Fruit fly (Drosophila melanogaster) whole organism, prepupa: ENCODE measurements around the gene CCAP.
A peak's percentile ranks its signal among the peaks of the same experiment; 100 is the strongest.

ENCODE experiments used
- Blimp-1 ChIP-seq: fragments of 200-800 bp; sonication (Bioruptor generic); optimal IDR thresholded peaks from 3 replicates; lab custom pipeline; 2017; ENCODE audit warnings: missing biosample characterization, missing genetic modification characterization, mild to moderate bottlenecking, moderate library complexity, missing genetic modification reagents
- CG10631 ChIP-seq: fragments of 200-800 bp; sonication (Bioruptor generic); optimal IDR thresholded peaks from 2 replicates; lab custom pipeline; 2016; ENCODE audit warnings: missing biosample characterization, missing genetic modification characterization
- CG10669 ChIP-seq: fragments of 200-800 bp; sonication (Bioruptor generic); optimal IDR thresholded peaks from 3 replicates; lab custom pipeline; 2018; ENCODE audit warnings: missing biosample characterization, mild to moderate bottlenecking, missing genetic modification characterization, moderate library complexity
- CG11294 ChIP-seq: fragments of 200-800 bp; sonication (Bioruptor generic); IDR thresholded peaks from 2 replicates; pipeline ENCODE4 v1.3.6; 2022; ENCODE audit warnings: missing biosample characterization, missing genetic modification characterization
- CG11762 ChIP-seq: fragments of 200-800 bp; sonication (Bioruptor generic); optimal IDR thresholded peaks from 3 replicates; lab custom pipeline; 2016; ENCODE audit warnings: missing biosample characterization, missing genetic modification characterization; ENCODE audit not compliant: insufficient read depth
- CG11902 ChIP-seq: fragments of 200-800 bp; sonication (Bioruptor generic); optimal IDR thresholded peaks from 3 replicates; lab custom pipeline; 2016; ENCODE audit warnings: missing biosample characterization, missing genetic modification characterization
- CG3032 ChIP-seq: fragments of 200-800 bp; optimal IDR thresholded peaks from 2 replicates; lab custom pipeline; 2019; ENCODE audit warnings: missing biosample characterization, mild to moderate bottlenecking, missing genetic modification characterization, moderate library complexity
- CG31627 ChIP-seq: fragments of 200-800 bp; sonication (Bioruptor generic); optimal IDR thresholded peaks from 3 replicates; lab custom pipeline; 2016; ENCODE audit warnings: missing biosample characterization, missing genetic modification characterization
- CG32006 ChIP-seq: fragments of 200-800 bp; sonication (Bioruptor generic); optimal IDR thresholded peaks from 3 replicates; lab custom pipeline; 2017; ENCODE audit warnings: missing biosample characterization, mild to moderate bottlenecking, missing genetic modification characterization
- CG34406 ChIP-seq: fragments of 200-800 bp; sonication (Bioruptor generic); optimal IDR thresholded peaks from 3 replicates; lab custom pipeline; 2016; ENCODE audit warnings: missing biosample characterization, missing genetic modification characterization
- CG3919 ChIP-seq: fragments of 200-800 bp; sonication (Bioruptor generic); optimal IDR thresholded peaks from 3 replicates; lab custom pipeline; 2016; ENCODE audit warnings: missing biosample characterization, missing genetic modification characterization
- CG4318 ChIP-seq: fragments of 200-800 bp; sonication (Bioruptor generic); optimal IDR thresholded peaks from 3 replicates; lab custom pipeline; 2017; ENCODE audit warnings: missing biosample characterization, mild to moderate bottlenecking, missing genetic modification characterization
- CG6163 ChIP-seq: fragments of 200-800 bp; sonication (Bioruptor generic); IDR thresholded peaks from 3 replicates; pipeline ENCODE4 v1.3.6; 2022; ENCODE audit warnings: missing biosample characterization, missing genetic modification characterization
- CG6276 ChIP-seq: fragments of 200-800 bp; sonication (Bioruptor generic); optimal IDR thresholded peaks from 2 replicates; lab custom pipeline; 2017; ENCODE audit warnings: missing biosample characterization, mild to moderate bottlenecking, missing genetic modification characterization
- CG6792 ChIP-seq: fragments of 200-800 bp; sonication (Bioruptor generic); optimal IDR thresholded peaks from 3 replicates; lab custom pipeline; 2016; ENCODE audit warnings: missing biosample characterization, missing genetic modification characterization
- CG6808 ChIP-seq: fragments of 200-800 bp; sonication (Bioruptor generic); optimal IDR thresholded peaks from 3 replicates; lab custom pipeline; 2017; ENCODE audit warnings: missing biosample characterization, missing genetic modification characterization, mild to moderate bottlenecking, moderate library complexity, missing genetic modification reagents
- CG6854 ChIP-seq: fragments of 200-800 bp; sonication (Bioruptor generic); optimal IDR thresholded peaks from 2 replicates; lab custom pipeline; 2017; ENCODE audit warnings: missing biosample characterization, mild to moderate bottlenecking, missing genetic modification characterization
- CG7368 ChIP-seq: fragments of 200-800 bp; sonication (Bioruptor generic); optimal IDR thresholded peaks from 3 replicates; lab custom pipeline; 2016; ENCODE audit warnings: missing biosample characterization, missing genetic modification characterization
- CG8119 ChIP-seq: fragments of 200-800 bp; sonication (Bioruptor generic); IDR thresholded peaks from 3 replicates; pipeline ENCODE4 v1.3.6; 2022; ENCODE audit warnings: missing biosample characterization, missing genetic modification characterization
- CG8319 ChIP-seq: fragments of 200-800 bp; sonication (Bioruptor generic); optimal IDR thresholded peaks from 3 replicates; lab custom pipeline; 2016; ENCODE audit warnings: missing biosample characterization, missing genetic modification characterization
- CG8632 ChIP-seq: fragments of 200-800 bp; sonication (Bioruptor generic); optimal IDR thresholded peaks from 3 replicates; lab custom pipeline; 2016; ENCODE audit warnings: missing biosample characterization, missing genetic modification characterization
- CG9139 ChIP-seq: fragments of 200-800 bp; sonication (Bioruptor generic); optimal IDR thresholded peaks from 3 replicates; lab custom pipeline; 2017; ENCODE audit warnings: missing biosample characterization, mild to moderate bottlenecking, missing genetic modification characterization
- Eip75B ChIP-seq: fragments of 200-800 bp; sonication (Bioruptor generic); optimal IDR thresholded peaks from 3 replicates; lab custom pipeline; 2016; ENCODE audit warnings: missing biosample characterization, missing genetic modification characterization
- Eip78C ChIP-seq: fragments of 200-800 bp; sonication (Bioruptor generic); peaks from one replicate; lab custom pipeline; 2016; ENCODE audit warnings: missing biosample characterization, missing genetic modification characterization
- Eip93F ChIP-seq: fragments of 200-800 bp; sonication (Bioruptor generic); optimal IDR thresholded peaks from 2 replicates; lab custom pipeline; 2016; ENCODE audit warnings: missing biosample characterization, mild to moderate bottlenecking, missing genetic modification characterization
- Ets21C ChIP-seq: fragments of 200-800 bp; sonication (Bioruptor generic); optimal IDR thresholded peaks from 3 replicates; lab custom pipeline; 2016; ENCODE audit warnings: missing biosample characterization, missing genetic modification characterization
- Ets96B ChIP-seq: fragments of 200-800 bp; optimal IDR thresholded peaks from 2 replicates; lab custom pipeline; 2019; ENCODE audit warnings: missing biosample characterization, mild to moderate bottlenecking, missing genetic modification characterization, moderate library complexity
- Hr38 ChIP-seq: sonication (Bioruptor generic); optimal IDR thresholded peaks from 2 replicates; lab custom pipeline; 2016; ENCODE audit warnings: missing biosample characterization, missing genetic modification characterization
- Lpt ChIP-seq: fragments of 200-800 bp; sonication (Bioruptor generic); optimal IDR thresholded peaks from 3 replicates; lab custom pipeline; 2016; ENCODE audit warnings: missing biosample characterization, missing genetic modification characterization
- Met ChIP-seq: fragments of 200-800 bp; sonication (Bioruptor generic); optimal IDR thresholded peaks from 3 replicates; lab custom pipeline; 2016; ENCODE audit warnings: missing biosample characterization, missing genetic modification characterization
- OdsH ChIP-seq: fragments of 200-800 bp; sonication (Bioruptor generic); optimal IDR thresholded peaks from 3 replicates; lab custom pipeline; 2016; ENCODE audit warnings: missing biosample characterization, missing genetic modification characterization
- Smox ChIP-seq: fragments of 200-800 bp; sonication (Bioruptor generic); optimal IDR thresholded peaks from 3 replicates; lab custom pipeline; 2016; ENCODE audit warnings: missing biosample characterization, missing genetic modification characterization
- Sox102F ChIP-seq: fragments of 200-800 bp; sonication (Bioruptor generic); optimal IDR thresholded peaks from 2 replicates; lab custom pipeline; 2016; ENCODE audit warnings: missing biosample characterization, mild to moderate bottlenecking, missing genetic modification characterization
- Sox14 ChIP-seq: fragments of 200-800 bp; sonication (Bioruptor generic); optimal IDR thresholded peaks from 3 replicates; lab custom pipeline; 2016; ENCODE audit warnings: missing biosample characterization, missing genetic modification characterization
- achi ChIP-seq: fragments of 200-800 bp; sonication (Bioruptor generic); optimal IDR thresholded peaks from 3 replicates; lab custom pipeline; 2016; ENCODE audit warnings: missing biosample characterization, missing genetic modification characterization
- acj6 ChIP-seq: fragments of 200-800 bp; sonication (Bioruptor generic); optimal IDR thresholded peaks from 3 replicates; lab custom pipeline; 2016; ENCODE audit warnings: missing biosample characterization, missing genetic modification characterization
- cyc ChIP-seq: fragments of 200-800 bp; sonication (Bioruptor generic); optimal IDR thresholded peaks from 3 replicates; lab custom pipeline; 2016; ENCODE audit warnings: missing biosample characterization, missing genetic modification characterization
- dsx ChIP-seq: fragments of 200-800 bp; optimal IDR thresholded peaks from 3 replicates; lab custom pipeline; 2019; ENCODE audit warnings: missing biosample characterization, mild to moderate bottlenecking, missing genetic modification characterization, moderate library complexity; ENCODE audit not compliant: poor library complexity, severe bottlenecking
- eg ChIP-seq: fragments of 200-800 bp; sonication (Bioruptor generic); IDR thresholded peaks from 3 replicates; pipeline ENCODE4 v1.3.6; 2022; ENCODE audit warnings: missing biosample characterization, missing genetic modification characterization
- esn ChIP-seq: fragments of 200-800 bp; sonication (Bioruptor generic); optimal IDR thresholded peaks from 2 replicates; lab custom pipeline; 2016; ENCODE audit warnings: missing biosample characterization, mild to moderate bottlenecking, missing genetic modification characterization, moderate library complexity
- fd59A ChIP-seq: fragments of 200-800 bp; sonication (Bioruptor generic); optimal IDR thresholded peaks from 2 replicates; lab custom pipeline; 2017; ENCODE audit warnings: missing biosample characterization, mild to moderate bottlenecking, missing genetic modification characterization, missing genetic modification reagents
- fd85E ChIP-seq: fragments of 200-800 bp; sonication (Bioruptor generic); optimal IDR thresholded peaks from 3 replicates; lab custom pipeline; 2016; ENCODE audit warnings: missing biosample characterization, missing genetic modification characterization
- fkh ChIP-seq: fragments of 200-800 bp; sonication (Bioruptor generic); optimal IDR thresholded peaks from 3 replicates; lab custom pipeline; 2017; ENCODE audit warnings: missing biosample characterization, mild to moderate bottlenecking, missing genetic modification characterization, moderate library complexity
- lz ChIP-seq: fragments of 200-800 bp; sonication (Bioruptor generic); optimal IDR thresholded peaks from 3 replicates; lab custom pipeline; 2016; ENCODE audit warnings: missing biosample characterization, missing genetic modification characterization
- net ChIP-seq: fragments of 200-800 bp; sonication (Bioruptor generic); optimal IDR thresholded peaks from 3 replicates; lab custom pipeline; 2016; ENCODE audit warnings: missing biosample characterization, missing genetic modification characterization
- pdm3 ChIP-seq: fragments of 200-800 bp; sonication (Bioruptor generic); optimal IDR thresholded peaks from 3 replicates; lab custom pipeline; 2016; ENCODE audit warnings: missing biosample characterization, missing genetic modification characterization
- salr ChIP-seq, 2 experiments: fragments of 200-800 bp; sonication (Bioruptor generic); optimal IDR thresholded peaks; 3 replicates each; lab custom pipeline; 2016 to 2018; ENCODE audit warnings: missing biosample characterization in 2 of 2, missing genetic modification characterization in 2 of 2, mild to moderate bottlenecking in 1 of 2
- svp ChIP-seq: fragments of 200-800 bp; sonication (Bioruptor generic); peaks from one replicate; lab custom pipeline; 2016; ENCODE audit warnings: missing biosample characterization, missing genetic modification characterization
- topi ChIP-seq: fragments of 200-800 bp; sonication (Bioruptor generic); optimal IDR thresholded peaks from 3 replicates; lab custom pipeline; 2016; ENCODE audit warnings: missing biosample characterization, missing genetic modification characterization
- vri ChIP-seq: fragments of 200-800 bp; sonication (Bioruptor generic); optimal IDR thresholded peaks from 3 replicates; lab custom pipeline; 2016; ENCODE audit warnings: missing biosample characterization, mild to moderate bottlenecking, missing genetic modification characterization

The CCAP gene

DNA sequence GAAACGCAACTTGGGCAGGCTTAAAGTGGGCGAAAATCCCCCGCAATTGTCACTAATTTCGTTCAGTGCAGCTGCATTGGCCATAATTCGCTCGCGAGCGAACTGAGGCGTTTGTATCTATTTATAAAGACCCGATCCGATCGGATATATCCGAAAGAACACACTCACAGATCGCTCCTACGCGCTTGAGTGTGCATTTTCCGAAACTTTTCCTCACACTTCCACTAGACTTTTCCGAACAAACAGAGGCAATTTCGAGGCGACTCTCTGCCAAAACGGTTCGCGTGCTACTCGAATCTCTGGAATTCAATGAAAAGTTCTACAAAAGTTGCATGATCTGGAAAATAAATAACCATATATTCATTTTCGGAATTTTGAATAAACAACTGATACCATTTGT is at the start of gene CCAP, which contains the start of gene CG6972:
CCAP (minus strand) TSS at position 292 of the 400 bp plus-strand sequence.
CG6972 (plus strand) TSS at position 215 of the 400 bp plus-strand sequence.
- TF ChIP-seq CG6163 (GFP tag; lab: Robert Waterston, UW) (no peak), CG6792 (GFP tag; lab: Kevin White, UChicago) (no peak), fkh (GFP tag; lab: Kevin White, UChicago) (no peak)
- TF ChIP-seq, all 60 proteins: peak for 0

DNA sequence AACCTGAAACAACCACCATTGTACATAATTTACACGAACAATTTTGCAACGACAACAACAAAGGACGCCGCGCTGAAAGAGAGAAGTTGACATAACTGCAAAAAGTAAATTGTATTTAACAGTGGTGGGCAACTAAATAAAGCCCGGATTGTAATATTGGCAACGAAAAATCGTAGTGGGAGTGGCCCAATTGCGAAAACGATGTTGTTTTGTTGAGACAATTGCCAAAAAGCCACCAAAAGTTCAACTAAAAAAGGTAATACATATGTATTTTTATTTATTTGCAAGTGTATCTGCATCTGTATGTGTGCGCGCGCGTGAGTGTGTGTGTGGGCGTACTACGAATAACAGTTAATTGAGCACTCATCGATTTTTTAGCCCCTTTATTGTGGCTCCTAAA is 49.2 kb upstream of the CCAP start:
- TF ChIP-seq CG8119, result peak; percentile 53; the same call in 2 of the 3 replicates
- TF ChIP-seq CG32006 (GFP tag; lab: Kevin White, UChicago), result peak; percentile 54
- peak; percentile 15 for TF ChIP-seq achi (GFP tag; lab: Kevin White, UChicago)
- peak; percentile 6 for TF ChIP-seq CG8319 (GFP tag; lab: Kevin White, UChicago)
- peak; percentile 42 for TF ChIP-seq CG7368
- TF ChIP-seq CG11294 (GFP tag; lab: Robert Waterston, UW), result no peak
- peak; percentile 15 for TF ChIP-seq Ets21C (GFP tag; lab: Kevin White, UChicago)
- peak; percentile 20 for TF ChIP-seq cyc
- no peak for TF ChIP-seq Blimp-1 (GFP tag; lab: Kevin White, UChicago)
- TF ChIP-seq CG11902, result no peak
- peak; percentile 17 for TF ChIP-seq Sox14 (GFP tag; lab: Kevin White, UChicago)
- no peak for TF ChIP-seq CG6854 (GFP tag; lab: Kevin White, UChicago)
- TF ChIP-seq Smox (GFP tag; lab: Kevin White, UChicago), result peak; percentile 6
- TF ChIP-seq Hr38, result no peak
- peak; percentile 18 for TF ChIP-seq Ets96B (tag; lab: Kevin White, UChicago)
- no peak for TF ChIP-seq CG9139
- no peak for TF ChIP-seq Eip75B (GFP tag; lab: Kevin White, UChicago)
- peak; percentile 24 for TF ChIP-seq CG31627
- no peak for TF ChIP-seq CG4318
- peak; percentile 2 for TF ChIP-seq CG34406 (GFP tag; lab: Kevin White, UChicago)
- TF ChIP-seq esn (GFP tag; lab: Kevin White, UChicago), result no peak
- TF ChIP-seq dsx (GFP tag; lab: Kevin White, UChicago), result no peak
- peak; percentile 27 for TF ChIP-seq CG10669 (GFP tag; lab: Kevin White, UChicago)
- peak; percentile 29 for TF ChIP-seq CG6792 (GFP tag; lab: Kevin White, UChicago)
- TF ChIP-seq net (GFP tag; lab: Kevin White, UChicago), result no peak
- TF ChIP-seq topi (GFP tag; lab: Kevin White, UChicago), result peak; percentile 9
- no peak for TF ChIP-seq Lpt (GFP tag; lab: Kevin White, UChicago)
- peak; percentile 42 for TF ChIP-seq CG11762 (GFP tag; lab: Kevin White, UChicago)
- no peak for TF ChIP-seq CG3919
- TF ChIP-seq fd59A (GFP tag; lab: Kevin White, UChicago), result no peak
- peak; percentile 62; the same call in 2 of the 3 replicates for TF ChIP-seq eg (GFP tag; lab: Robert Waterston, UW)
- peak; percentile 25 for TF ChIP-seq lz
- TF ChIP-seq CG8632 (GFP tag; lab: Kevin White, UChicago), result no peak
- peak; percentile 39 for TF ChIP-seq vri (GFP tag; lab: Kevin White, UChicago)
- no peak for TF ChIP-seq CG6276
- TF ChIP-seq acj6 (GFP tag; lab: Kevin White, UChicago), result peak; percentile 40
- no peak for TF ChIP-seq salr (GFP tag; optimal IDR thresholded peaks at IDR 0.05; lab: Kevin White, UChicago)
- TF ChIP-seq CG10631, result no peak
- peak; percentile 36 for TF ChIP-seq Met
- no peak for TF ChIP-seq fd85E (GFP tag; lab: Kevin White, UChicago)
- TF ChIP-seq pdm3 (GFP tag; lab: Kevin White, UChicago), result peak; percentile 55
- TF ChIP-seq svp (GFP tag; lab: Kevin White, UChicago), result peak; percentile 65
- TF ChIP-seq Sox102F (GFP tag; lab: Kevin White, UChicago), result peak; percentile 26
- peak; percentile 9 for TF ChIP-seq fkh (GFP tag; lab: Kevin White, UChicago)
- no peak for TF ChIP-seq Eip93F (GFP tag; lab: Kevin White, UChicago)
- no peak for TF ChIP-seq CG6808 (GFP tag; lab: Kevin White, UChicago)
- TF ChIP-seq Eip78C (GFP tag; lab: Kevin White, UChicago), result peak; percentile 73
- TF ChIP-seq CG3032 (tag; lab: Kevin White, UChicago), result no peak
- TF ChIP-seq OdsH (GFP tag; lab: Kevin White, UChicago), result peak; percentile 45
